Fruit fly (Drosophila melanogaster): Measurements from ENCODE around the gene MED27.
A peak's percentile ranks its signal among the peaks of the same experiment; 100 is the strongest.

The MED27 gene

dm6 chr3R:5654692-5655181, at the start of gene MED27, which contains the start of gene elm:
Gene MED27, plus strand, starts transcription at chr3R:5655139.
Gene elm, minus strand, starts transcription at chr3R:5654861.
- TF ChIP-seq CG17801 (GFP tag; optimal IDR thresholded peaks at IDR 0.05; ENCODE audit: partially characterized antibody): peak; percentile 93

- no peak for TF ChIP-seq CG17801 (GFP tag; optimal IDR thresholded peaks at IDR 0.05; ENCODE audit: partially characterized antibody)
Measured at dm6 chr3R:5606477-5606876, 48.5 kb upstream of the MED27 start, which contains the start of gene asl. Gene asl, minus strand, starts transcription at chr3R:5606543.

- no peak for TF ChIP-seq CG17801 (GFP tag; optimal IDR thresholded peaks at IDR 0.05; ENCODE audit: partially characterized antibody)
Measured at dm6 chr3R:5608422-5608821, 46.5 kb upstream of the MED27 start.

dm6 chr3R:5610656-5611055, 44.3 kb upstream of the MED27 start:
- no peak for TF ChIP-seq CG17801 (GFP tag; optimal IDR thresholded peaks at IDR 0.05; ENCODE audit: partially characterized antibody)

- no peak for TF ChIP-seq CG17801 (GFP tag; optimal IDR thresholded peaks at IDR 0.05; ENCODE audit: partially characterized antibody)
Measured at dm6 chr3R:5611167-5611566, 43.8 kb upstream of the MED27 start.

dm6 chr3R:5611733-5612132, 43.2 kb upstream of the MED27 start:
- peak; percentile 4 for TF ChIP-seq CG17801 (GFP tag; optimal IDR thresholded peaks at IDR 0.05; ENCODE audit: partially characterized antibody)

dm6 chr3R:5612372-5613113, 42.4 kb upstream of the MED27 start, which contains the start of gene Rga:
Gene Rga, minus strand, starts transcription at chr3R:5613112.
- TF ChIP-seq CG17801 (GFP tag; optimal IDR thresholded peaks at IDR 0.05; ENCODE audit: partially characterized antibody): no peak

- peak; percentile 55 for TF ChIP-seq CG17801 (GFP tag; optimal IDR thresholded peaks at IDR 0.05; ENCODE audit: partially characterized antibody)
Measured at dm6 chr3R:5613114-5613443, 41.9 kb upstream of the MED27 start, which contains the start of gene Atu. Gene Atu, plus strand, starts transcription at chr3R:5613358.

- TF ChIP-seq CG17801 (GFP tag; optimal IDR thresholded peaks at IDR 0.05; ENCODE audit: partially characterized antibody): no peak
Measured at dm6 chr3R:5615484-5615883, 39.5 kb upstream of the MED27 start.

- no peak for TF ChIP-seq CG17801 (GFP tag; optimal IDR thresholded peaks at IDR 0.05; ENCODE audit: partially characterized antibody)
Measured at dm6 chr3R:5617923-5618623, 36.9 kb upstream of the MED27 start.

- TF ChIP-seq CG17801 (GFP tag; optimal IDR thresholded peaks at IDR 0.05; ENCODE audit: partially characterized antibody): no peak
Measured at dm6 chr3R:5620387-5620956, 34.5 kb upstream of the MED27 start.

- TF ChIP-seq CG17801 (GFP tag; optimal IDR thresholded peaks at IDR 0.05; ENCODE audit: partially characterized antibody): no peak
Measured at dm6 chr3R:5621714-5622405, 33.1 kb upstream of the MED27 start.

dm6 chr3R:5622406-5622752, 32.6 kb upstream of the MED27 start:
- no peak for TF ChIP-seq CG17801 (GFP tag; optimal IDR thresholded peaks at IDR 0.05; ENCODE audit: partially characterized antibody)

dm6 chr3R:5622985-5623630, 31.8 kb upstream of the MED27 start:
- TF ChIP-seq CG17801 (GFP tag; optimal IDR thresholded peaks at IDR 0.05; ENCODE audit: partially characterized antibody): peak; percentile 76
